Fruit fly (Drosophila melanogaster): ENCODE results near the gene Cbs.

DNA sequence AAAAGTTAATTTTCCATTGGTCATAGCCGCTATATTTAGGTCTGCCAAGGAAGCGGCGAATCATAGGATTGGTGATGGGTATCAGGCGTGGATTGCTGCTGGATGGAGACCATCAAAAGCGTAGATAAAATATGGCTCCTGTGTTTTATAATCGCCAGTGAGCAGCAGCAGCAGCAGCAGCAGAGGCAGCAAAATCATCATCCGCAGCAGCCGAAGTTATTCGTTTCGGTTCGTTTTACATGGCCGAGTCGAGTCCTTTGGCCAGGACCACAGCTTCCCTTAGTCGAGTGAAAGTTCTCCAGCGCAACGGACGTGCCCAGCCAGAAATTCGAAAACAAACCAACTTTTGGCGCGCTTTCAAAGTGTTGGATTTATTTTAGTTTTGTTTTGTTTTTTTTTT lies 48.6 kb downstream of the Cbs start, which contains the start of gene stg1:
- TF ChIP-seq pan (optimal IDR thresholded peaks at IDR 0.05) (no peak), h (GFP tag; optimal IDR thresholded peaks at IDR 0.05) (no peak), psq (GFP tag; optimal IDR thresholded peaks at IDR 0.05) (no peak), brk (GFP tag; optimal IDR thresholded peaks at IDR 0.05) (no peak), br (GFP tag; optimal IDR thresholded peaks at IDR 0.05) (no peak), jim (GFP tag; optimal IDR thresholded peaks at IDR 0.05) (no peak), ey (GFP tag; optimal IDR thresholded peaks at IDR 0.05) (no peak), Dfd (GFP tag; optimal IDR thresholded peaks at IDR 0.05) (no peak), sage (GFP tag; optimal IDR thresholded peaks at IDR 0.05) (no peak), Hr78 (GFP tag; optimal IDR thresholded peaks at IDR 0.05) (no peak)

Measured in whole organism, wandering third instar larva.